Worm (Caenorhabditis elegans) whole organism, L1 larva: ENCODE results near the gene W02B3.7.
A peak's percentile ranks its signal among the peaks of the same experiment; 100 is the strongest.

ENCODE experiments used
- C16A3.4 ChIP-seq: fragments of 150-350 bp; optimal IDR thresholded peaks from 2 replicates; lab custom pipeline; 2014; ENCODE audit warnings: missing biosample characterization, missing genetic modification characterization
- elt-3 ChIP-seq, 6 experiments: fragments of 150-350 bp in 1 of 6; sonication (generic microtip); optimal IDR thresholded peaks; 2 replicates each; lab custom pipeline; 2017 to 2018; ENCODE audit warnings: missing biosample characterization in 6 of 6, missing genetic modification characterization in 6 of 6, inconsistent platforms in 1 of 6
- fkh-4 ChIP-seq: sonication (generic microtip); optimal IDR thresholded peaks from 2 replicates; lab custom pipeline; 2016; ENCODE audit warnings: missing compliant biosample characterization, missing genetic modification characterization, borderline replicate concordance
- hlh-17 ChIP-seq: fragments of 200-800 bp; sonication (Bioruptor generic); optimal IDR thresholded peaks from 2 replicates; lab custom pipeline; 2018; ENCODE audit warnings: missing genetic modification characterization, mild to moderate bottlenecking, missing compliant biosample characterization, moderate library complexity, borderline replicate concordance
- jun-1 ChIP-seq: fragments of 150-350 bp; optimal IDR thresholded peaks from 2 replicates; lab custom pipeline; 2014; ENCODE audit warnings: missing biosample characterization, missing genetic modification reagents, missing genetic modification characterization
- mab-9 ChIP-seq: fragments of 200-800 bp; sonication (Bioruptor generic); IDR thresholded peaks from 2 replicates; pipeline ENCODE4 v1.3.6; 2022; ENCODE audit warnings: missing genetic modification reagents, missing genetic modification characterization, missing compliant biosample characterization
- rnt-1 ChIP-seq: sonication (generic microtip); optimal IDR thresholded peaks from 2 replicates; lab custom pipeline; 2016; ENCODE audit warnings: mild to moderate bottlenecking, missing genetic modification characterization, moderate library complexity, missing compliant biosample characterization
- skn-1 ChIP-seq: fragments of 150-350 bp; optimal IDR thresholded peaks from 2 replicates; lab custom pipeline; 2014; ENCODE audit warnings: missing biosample characterization, missing genetic modification characterization
- sptf-1 ChIP-seq: fragments of 150-350 bp; optimal IDR thresholded peaks from 2 replicates; lab custom pipeline; 2014; ENCODE audit warnings: missing biosample characterization, missing genetic modification characterization
- ztf-11 ChIP-seq, 2 experiments: sonication (generic microtip); optimal IDR thresholded peaks; 2 replicates each; lab custom pipeline; 2016 to 2017; ENCODE audit warnings: missing genetic modification characterization in 2 of 2, missing biosample characterization in 1 of 2, missing compliant biosample characterization in 1 of 2

W02B3.7 gene

DNA sequence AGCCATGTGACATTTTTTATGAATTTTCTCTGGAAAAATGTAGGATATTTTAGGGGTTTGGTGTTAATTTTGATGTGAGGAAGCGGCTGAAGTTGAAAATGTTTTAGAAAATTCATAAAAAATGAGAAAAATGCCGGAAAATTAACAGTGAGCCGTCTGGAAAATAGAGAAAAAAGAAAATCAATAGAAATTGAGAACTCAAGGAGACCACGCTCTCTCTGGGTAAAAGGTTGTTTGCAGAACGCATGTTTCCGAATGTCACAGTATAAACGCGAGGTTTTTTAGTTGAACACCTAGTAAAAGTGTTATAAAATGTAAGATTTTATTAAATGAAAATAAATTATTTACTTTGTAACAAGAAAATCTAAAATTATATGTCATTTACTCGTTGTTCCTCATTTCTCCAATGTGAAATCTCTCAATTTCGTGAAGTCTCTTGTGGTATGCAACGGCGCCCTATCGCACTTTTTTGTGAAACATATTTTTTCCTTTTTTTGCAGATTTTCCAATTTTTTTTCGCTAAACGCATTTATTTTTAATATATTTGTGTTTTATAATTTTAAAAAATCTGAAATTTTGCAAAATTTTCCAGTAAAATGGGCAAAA lies 51.5 kb downstream of the W02B3.7 start, which contains the start of the genes tag-266 and tag-267 (continued):
- TF ChIP-seq fkh-4, result peak; percentile 41

- TF ChIP-seq sptf-1 (tag; lab: Kevin White, UChicago) (no peak), jun-1 (tag; lab: Kevin White, UChicago) (no peak), ztf-11 (tag; optimal IDR thresholded peaks at IDR 0.05; lab: Kevin White, UChicago) (no peak), elt-3 (tag; optimal IDR thresholded peaks at IDR 0.05; lab: Kevin White, UChicago) (no peak), rnt-1 (no peak), mab-9 (GFP tag; lab: Robert Waterston, UW) (no peak), skn-1 (tag; lab: Kevin White, UChicago) (no peak), hlh-17 (GFP tag; lab: Kevin White, UChicago) (no peak), C16A3.4 (tag; lab: Kevin White, UChicago) (no peak)
These were observed 53.5 kb downstream of the W02B3.7 start, which contains the start of gene sbds-1 for ce11 chrIII:638319-638718. Gene sbds-1, minus strand, starts transcription at chrIII:638419.
